Worm (Caenorhabditis elegans) whole organism, late embryonic: ENCODE results near the gene slc-25A18.1.
A peak's percentile ranks its signal among the peaks of the same experiment; 100 is the strongest.
"Not testable (repeated sequence)": the region's sequence is repeated elsewhere in the genome, so short reads cannot be mapped to it uniquely, and the experiment has no call there.

ENCODE experiments used
- T23F11.4 ChIP-seq: fragments of 200-800 bp; sonication (Bioruptor generic); optimal IDR thresholded peaks from 2 replicates; lab custom pipeline; 2018; ENCODE audit warnings: mild to moderate bottlenecking, missing genetic modification characterization, missing compliant biosample characterization
- ama-1 ChIP-seq: fragments of 150-350 bp; optimal IDR thresholded peaks from 2 replicates; lab custom pipeline; 2014
- ceh-14 ChIP-seq: sonication (generic microtip); optimal IDR thresholded peaks from 2 replicates; lab custom pipeline; 2016; ENCODE audit warnings: missing genotype, missing genetic modification characterization, missing compliant biosample characterization
- ceh-18 ChIP-seq: sonication (generic microtip); optimal IDR thresholded peaks from 2 replicates; lab custom pipeline; 2016; ENCODE audit warnings: missing genetic modification characterization, missing compliant biosample characterization
- ceh-19 ChIP-seq: fragments of 200-800 bp; sonication (Bioruptor generic); optimal IDR thresholded peaks from 2 replicates; lab custom pipeline; 2018; ENCODE audit warnings: mild to moderate bottlenecking, missing genetic modification characterization, missing compliant biosample characterization
- ceh-2 ChIP-seq: sonication (generic microtip); optimal IDR thresholded peaks from 2 replicates; lab custom pipeline; 2016; ENCODE audit warnings: missing genotype, missing genetic modification characterization, missing compliant biosample characterization
- ceh-22 ChIP-seq: sonication (generic microtip); optimal IDR thresholded peaks from 2 replicates; lab custom pipeline; 2017; ENCODE audit warnings: missing biosample characterization, missing genetic modification characterization
- ceh-34 ChIP-seq: sonication (generic microtip); optimal IDR thresholded peaks from 2 replicates; lab custom pipeline; 2016; ENCODE audit warnings: mild to moderate bottlenecking, missing genetic modification characterization, missing compliant biosample characterization
- ceh-45 ChIP-seq: fragments of 200-800 bp; sonication (Bioruptor generic); IDR thresholded peaks from 2 replicates; pipeline ENCODE4 v1.3.6; 2022; ENCODE audit warnings: missing genetic modification reagents, missing genetic modification characterization, missing compliant biosample characterization
- ceh-6 ChIP-seq: fragments of 200-800 bp; sonication (Bioruptor generic); optimal IDR thresholded peaks from 2 replicates; lab custom pipeline; 2018; ENCODE audit warnings: mild to moderate bottlenecking, missing genetic modification characterization, missing compliant biosample characterization
- che-1 ChIP-seq: sonication (generic microtip); optimal IDR thresholded peaks from 2 replicates; lab custom pipeline; 2016; ENCODE audit warnings: mild to moderate bottlenecking, missing genetic modification characterization, missing compliant biosample characterization
- dmd-4 ChIP-seq: sonication (generic microtip); optimal IDR thresholded peaks from 2 replicates; lab custom pipeline; 2016; ENCODE audit warnings: borderline replicate concordance, missing genetic modification characterization, missing compliant biosample characterization
- eyg-1 ChIP-seq: sonication (generic microtip); optimal IDR thresholded peaks from 2 replicates; lab custom pipeline; 2016; ENCODE audit warnings: missing genotype, missing genetic modification characterization, missing compliant biosample characterization
- fkh-6 ChIP-seq: sonication (generic microtip); optimal IDR thresholded peaks from 2 replicates; lab custom pipeline; 2016; ENCODE audit warnings: missing genetic modification characterization, missing compliant biosample characterization
- gmeb-2 ChIP-seq: sonication (generic microtip); optimal IDR thresholded peaks from 2 replicates; lab custom pipeline; 2016; ENCODE audit warnings: missing genetic modification characterization, inconsistent platforms, missing compliant biosample characterization
- hlh-30 ChIP-seq: sonication (generic microtip); optimal IDR thresholded peaks from 2 replicates; lab custom pipeline; 2017; ENCODE audit warnings: antibody characterized with exemption, missing genetic modification characterization, missing compliant biosample characterization; ENCODE audit not compliant: insufficient read depth
- hlh-6 ChIP-seq: sonication (generic microtip); optimal IDR thresholded peaks from 2 replicates; lab custom pipeline; 2016; ENCODE audit warnings: missing genotype, missing genetic modification characterization, missing compliant biosample characterization
- nhr-11 ChIP-seq: fragments of 150-350 bp; optimal IDR thresholded peaks from 2 replicates; lab custom pipeline; 2014; ENCODE audit warnings: missing biosample characterization, missing genetic modification characterization
- nhr-232 ChIP-seq: sonication (generic microtip); optimal IDR thresholded peaks from 2 replicates; lab custom pipeline; 2016; ENCODE audit warnings: missing genetic modification characterization, missing compliant biosample characterization
- odd-2 ChIP-seq: sonication (generic microtip); optimal IDR thresholded peaks from 2 replicates; lab custom pipeline; 2017; ENCODE audit warnings: antibody characterized with exemption, mild to moderate bottlenecking, missing genetic modification characterization, missing compliant biosample characterization
- pat-9 ChIP-seq: fragments of 200-800 bp; sonication (Bioruptor generic); optimal IDR thresholded peaks from 2 replicates; lab custom pipeline; 2018; ENCODE audit warnings: mild to moderate bottlenecking, missing genetic modification characterization, moderate library complexity, missing compliant biosample characterization
- pha-2 ChIP-seq: sonication (generic microtip); optimal IDR thresholded peaks from 2 replicates; lab custom pipeline; 2017; ENCODE audit warnings: mild to moderate bottlenecking, missing genetic modification characterization, missing compliant biosample characterization
- pha-4 ChIP-seq: fragments of 150-350 bp; optimal IDR thresholded peaks from 2 replicates; lab custom pipeline; 2018; ENCODE audit warnings: missing biosample characterization, missing genetic modification reagents, missing genetic modification characterization
- pqm-1 ChIP-seq: sonication (generic microtip); optimal IDR thresholded peaks from 2 replicates; lab custom pipeline; 2016; ENCODE audit warnings: missing genetic modification characterization, missing compliant biosample characterization
- pros-1 ChIP-seq: fragments of 150-350 bp; optimal IDR thresholded peaks from 2 replicates; lab custom pipeline; 2014; ENCODE audit warnings: missing biosample characterization, missing genetic modification reagents, missing genetic modification characterization
- ref-2 ChIP-seq: sonication (generic microtip); optimal IDR thresholded peaks from 2 replicates; lab custom pipeline; 2016; ENCODE audit warnings: missing genetic modification characterization, missing compliant biosample characterization
- rnt-1 ChIP-seq: sonication (generic microtip); optimal IDR thresholded peaks from 2 replicates; lab custom pipeline; 2016; ENCODE audit warnings: missing genetic modification characterization, missing compliant biosample characterization
- syd-9 ChIP-seq: sonication (generic microtip); optimal IDR thresholded peaks from 2 replicates; lab custom pipeline; 2016; ENCODE audit warnings: mild to moderate bottlenecking, missing genetic modification characterization, moderate library complexity, missing compliant biosample characterization
- ttx-3 ChIP-seq: sonication (generic microtip); optimal IDR thresholded peaks from 2 replicates; lab custom pipeline; 2016; ENCODE audit warnings: missing genetic modification reagents, missing genetic modification characterization, missing compliant biosample characterization
- unc-42 ChIP-seq: sonication (generic microtip); optimal IDR thresholded peaks from 2 replicates; lab custom pipeline; 2016; ENCODE audit warnings: missing genotype, missing genetic modification characterization, missing compliant biosample characterization
- zip-5 ChIP-seq: sonication (generic microtip); optimal IDR thresholded peaks from 2 replicates; lab custom pipeline; 2016; ENCODE audit warnings: missing genetic modification characterization, missing compliant biosample characterization

Gene slc-25A18.1

ce11 chrX:14966515-14966914, 37.2 kb downstream of the slc-25A18.1 start, which contains the start of gene F20D1.22:
Gene F20D1.22 (plus strand): TSS chrX:14966815.
- TF ChIP-seq pha-4, ceh-34, hlh-30 (tag; lab: Kevin White, UChicago): not testable (repeated sequence)

DNA sequence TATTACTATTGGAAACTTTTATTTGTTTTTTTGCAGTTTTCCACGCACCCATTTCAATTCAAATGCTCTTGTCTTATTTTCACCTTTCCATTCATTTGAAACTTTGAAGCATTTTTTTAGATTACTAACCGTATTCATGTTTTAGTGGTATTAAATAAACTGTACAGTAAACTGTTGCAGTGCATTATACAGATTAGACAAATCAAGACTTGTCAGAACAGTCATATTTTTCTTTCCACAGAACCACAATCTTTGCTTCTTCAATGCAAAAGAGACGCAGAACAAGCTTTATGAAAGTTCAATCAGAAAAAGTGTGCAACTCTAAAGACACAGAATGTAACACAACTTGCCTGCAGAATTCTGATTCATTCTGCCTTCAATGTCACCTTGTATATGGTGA, 38.0 kb downstream of the slc-25A18.1 start, which contains the start of gene F45B8.5:
F45B8.5 (plus strand) TSS at position 301 of the 400 bp plus-strand sequence.
- TF ChIP-seq ceh-45 (no peak), dmd-4 (tag; lab: Kevin White, UChicago) (no peak), che-1 (tag; lab: Kevin White, UChicago) (no peak)

- TF ChIP-seq ceh-14 (tag; lab: Kevin White, UChicago) (no peak), pha-2 (tag; lab: Kevin White, UChicago) (no peak), ceh-34 (tag; lab: Kevin White, UChicago) (no peak), ttx-3 (tag; lab: Kevin White, UChicago) (no peak)
Measured at ce11 chrX:14964253-14964652, 39.5 kb downstream of the slc-25A18.1 start, which contains the start of gene rgs-11. Gene rgs-11 (plus strand): TSS chrX:14964553.

DNA sequence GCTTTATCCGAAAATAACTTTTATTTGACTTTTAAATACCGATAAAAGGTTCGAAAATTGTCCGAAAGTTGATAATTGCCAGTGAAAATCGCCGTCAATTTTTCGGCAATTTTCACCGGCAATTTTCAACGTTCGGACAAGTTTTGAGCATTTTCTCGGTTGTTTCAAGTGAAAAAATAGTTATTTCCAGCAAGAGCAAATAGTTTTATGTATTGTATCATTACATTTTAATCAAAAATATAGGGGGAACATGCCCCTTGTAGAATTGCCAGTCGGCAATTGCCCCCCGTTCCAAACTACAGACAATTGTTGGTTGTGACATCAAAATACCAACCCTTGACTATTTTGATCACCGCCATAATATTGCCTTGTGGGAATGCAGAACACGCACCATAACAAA, 41.3 kb downstream of the slc-25A18.1 start, which contains the start of gene rgs-10:
rgs-10 (plus strand) TSS at position 301 of the 400 bp plus-strand sequence.
- TF ChIP-seq ceh-2 (tag; lab: Kevin White, UChicago) (no peak), ceh-45 (no peak)

ce11 chrX:14961471-14961870, 42.3 kb downstream of the slc-25A18.1 start, which contains the start of gene idpp-3:
Gene idpp-3 (minus strand): TSS chrX:14961571.
- TF ChIP-seq ceh-14 (tag; lab: Kevin White, UChicago) (no peak), ceh-45 (no peak), rnt-1 (no peak), ceh-19 (GFP tag; lab: Kevin White, UChicago) (no peak), T23F11.4 (no peak), ref-2 (tag; lab: Kevin White, UChicago) (no peak), nhr-11 (tag; lab: Kevin White, UChicago) (no peak), ceh-18 (tag; lab: Kevin White, UChicago) (no peak), nhr-232 (tag; lab: Kevin White, UChicago) (no peak), ceh-34 (tag; lab: Kevin White, UChicago) (no peak), zip-5 (tag; lab: Kevin White, UChicago) (no peak), ttx-3 (tag; lab: Kevin White, UChicago) (no peak), pqm-1 (no peak), hlh-6 (tag; lab: Kevin White, UChicago) (no peak), odd-2 (no peak)
- TF ChIP-seq, all 69 proteins: peak for 0

- TF ChIP-seq pros-1 (tag; lab: Kevin White, UChicago), result peak; percentile 1
- TF ChIP-seq syd-9 (tag; lab: Kevin White, UChicago), result no peak
- TF ChIP-seq rnt-1, result no peak
Measured at ce11 chrX:14960841-14961240, 42.9 kb downstream of the slc-25A18.1 start.

ce11 chrX:14959393-14960073, 44.2 kb downstream of the slc-25A18.1 start:
- TF ChIP-seq ama-1 (lab: Kevin White, UChicago) (no peak), unc-42 (peak; percentile 76)

DNA sequence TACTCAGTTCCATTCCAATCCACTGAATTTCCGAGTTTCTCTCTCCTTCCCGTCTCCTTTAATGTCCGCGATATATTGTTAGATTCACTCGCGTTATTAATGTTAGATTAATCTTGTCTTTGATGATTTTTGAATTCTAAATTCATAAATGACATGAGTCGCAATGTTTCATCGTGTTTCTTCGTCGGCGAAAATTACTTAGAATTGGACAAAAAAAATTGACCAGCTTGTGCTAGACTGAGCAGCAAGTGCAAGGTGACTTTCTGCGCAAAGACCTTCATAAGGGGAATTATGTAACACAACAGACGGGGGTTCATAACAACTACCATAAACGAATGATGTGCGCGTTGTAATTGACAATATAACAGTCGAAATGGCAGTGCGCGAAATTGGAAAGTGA, 45.3 kb downstream of the slc-25A18.1 start:
- TF ChIP-seq gmeb-2 (tag; lab: Kevin White, UChicago) (no peak), eyg-1 (tag; lab: Kevin White, UChicago) (no peak), odd-2 (no peak), hlh-30 (tag; lab: Kevin White, UChicago) (no peak), pat-9 (tag; lab: Kevin White, UChicago) (no peak), ceh-22 (tag; lab: Kevin White, UChicago) (no peak), fkh-6 (tag; lab: Kevin White, UChicago) (no peak), ttx-3 (tag; lab: Kevin White, UChicago) (no peak), hlh-6 (tag; lab: Kevin White, UChicago) (no peak), ceh-6 (no peak)
